Fruit fly (Drosophila melanogaster) whole organism, embryonic: ENCODE results near the gene fz4.

ENCODE experiments used
- Asciz ChIP-seq: fragments of 200-800 bp; sonication (Bioruptor generic); optimal IDR thresholded peaks from 2 replicates; lab custom pipeline; 2017; ENCODE audit warnings: missing biosample characterization, mild to moderate bottlenecking, missing genetic modification characterization, missing genetic modification reagents
- Atf6 ChIP-seq: fragments of 200-800 bp; sonication (Bioruptor generic); IDR thresholded peaks from 2 replicates; pipeline ENCODE4 v1.3.6; 2022; ENCODE audit warnings: missing biosample characterization, missing genetic modification characterization
- BtbVII ChIP-seq: fragments of 200-800 bp; sonication (Bioruptor generic); optimal IDR thresholded peaks from 3 replicates; lab custom pipeline; 2017; ENCODE audit warnings: missing biosample characterization, mild to moderate bottlenecking, missing genetic modification characterization
- CG10462 ChIP-seq: fragments of 200-800 bp; sonication (Bioruptor generic); optimal IDR thresholded peaks from 2 replicates; lab custom pipeline; 2016; ENCODE audit warnings: missing biosample characterization, missing genetic modification characterization
- CG11085 ChIP-seq: fragments of 200-800 bp; sonication (Bioruptor generic); IDR thresholded peaks from 2 replicates; pipeline ENCODE4 v1.3.6; 2022; ENCODE audit warnings: missing biosample characterization, missing genetic modification characterization
- CG11398 ChIP-seq: fragments of 200-800 bp; sonication (Bioruptor generic); optimal IDR thresholded peaks from 2 replicates; lab custom pipeline; 2016; ENCODE audit warnings: missing biosample characterization, missing genetic modification characterization
- CG12071 ChIP-seq: fragments of 200-800 bp; sonication (Bioruptor generic); optimal IDR thresholded peaks from 3 replicates; lab custom pipeline; 2018; ENCODE audit warnings: missing biosample characterization, mild to moderate bottlenecking, missing genetic modification characterization
- CG12219 ChIP-seq: fragments of 200-800 bp; sonication (Bioruptor generic); optimal IDR thresholded peaks from 3 replicates; lab custom pipeline; 2018; ENCODE audit warnings: missing biosample characterization, mild to moderate bottlenecking, missing genetic modification characterization
- CG13624 ChIP-seq: fragments of 200-800 bp; sonication (Bioruptor generic); optimal IDR thresholded peaks from 2 replicates; lab custom pipeline; 2016; ENCODE audit warnings: missing biosample characterization, missing genetic modification characterization
- CG14860 ChIP-seq: fragments of 200-800 bp; sonication (Bioruptor generic); IDR thresholded peaks from 3 replicates; pipeline ENCODE4 v1.3.6; 2022; ENCODE audit warnings: missing biosample characterization, missing genetic modification characterization; ENCODE audit not compliant: partially characterized antibody
- CG15601 ChIP-seq: fragments of 200-800 bp; sonication (Bioruptor generic); optimal IDR thresholded peaks from 3 replicates; lab custom pipeline; 2019; ENCODE audit warnings: missing biosample characterization, mild to moderate bottlenecking, missing genetic modification characterization, moderate library complexity
- CG17328 ChIP-seq: fragments of 200-800 bp; sonication (Bioruptor generic); IDR thresholded peaks from 2 replicates; pipeline ENCODE4 v1.3.6; 2022; ENCODE audit warnings: missing biosample characterization, missing genetic modification characterization
- CG17385 ChIP-seq: fragments of 200-800 bp; sonication (Bioruptor generic); optimal IDR thresholded peaks from 3 replicates; lab custom pipeline; 2018; ENCODE audit warnings: missing biosample characterization, mild to moderate bottlenecking, missing genetic modification characterization
- CG17912 ChIP-seq: fragments of 200-800 bp; sonication (Bioruptor generic); optimal IDR thresholded peaks from 2 replicates; lab custom pipeline; 2018; ENCODE audit warnings: missing biosample characterization, mild to moderate bottlenecking, missing genetic modification characterization
- CG1792 ChIP-seq: fragments of 200-800 bp; sonication (Bioruptor generic); optimal IDR thresholded peaks from 2 replicates; lab custom pipeline; 2016; ENCODE audit warnings: missing biosample characterization, missing genetic modification characterization
- CG18011 ChIP-seq: fragments of 200-800 bp; sonication (Bioruptor generic); optimal IDR thresholded peaks from 2 replicates; lab custom pipeline; 2017; ENCODE audit warnings: missing biosample characterization, missing genetic modification characterization, mild to moderate bottlenecking, moderate library complexity, missing genotype
- CG18599 ChIP-seq: fragments of 200-800 bp; sonication (Bioruptor generic); optimal IDR thresholded peaks from 3 replicates; lab custom pipeline; 2017; ENCODE audit warnings: missing biosample characterization, missing genetic modification characterization, mild to moderate bottlenecking, moderate library complexity, missing genetic modification reagents
- CG2120 ChIP-seq: fragments of 200-800 bp; sonication (Bioruptor generic); optimal IDR thresholded peaks from 3 replicates; lab custom pipeline; 2016; ENCODE audit warnings: missing biosample characterization, missing genetic modification characterization
- CG3407 ChIP-seq: fragments of 200-800 bp; sonication (Bioruptor generic); optimal IDR thresholded peaks from 2 replicates; lab custom pipeline; 2018; ENCODE audit warnings: missing biosample characterization, mild to moderate bottlenecking, missing genetic modification characterization
- CG4328 ChIP-seq: fragments of 200-800 bp; sonication (Bioruptor generic); optimal IDR thresholded peaks from 3 replicates; lab custom pipeline; 2017; ENCODE audit warnings: missing biosample characterization, missing genetic modification reagents, missing genetic modification characterization
- CG5245 ChIP-seq: fragments of 200-800 bp; sonication (Bioruptor generic); optimal IDR thresholded peaks from 3 replicates; lab custom pipeline; 2016; ENCODE audit warnings: missing biosample characterization, missing genetic modification characterization
- CG6683 ChIP-seq: fragments of 200-800 bp; sonication (Bioruptor generic); optimal IDR thresholded peaks from 2 replicates; lab custom pipeline; 2017; ENCODE audit warnings: missing biosample characterization, mild to moderate bottlenecking, missing genetic modification characterization, missing genetic modification reagents
- CG7987 ChIP-seq: fragments of 200-800 bp; sonication (Bioruptor generic); optimal IDR thresholded peaks from 2 replicates; lab custom pipeline; 2018; ENCODE audit warnings: missing biosample characterization, mild to moderate bottlenecking, missing genetic modification characterization, moderate library complexity
- CG8281 ChIP-seq: fragments of 200-800 bp; sonication (Bioruptor generic); optimal IDR thresholded peaks from 2 replicates; lab custom pipeline; 2018; ENCODE audit warnings: missing biosample characterization, mild to moderate bottlenecking, missing genetic modification characterization, moderate library complexity
- CHES-1-like ChIP-seq: fragments of 200-800 bp; sonication (Bioruptor generic); optimal IDR thresholded peaks from 2 replicates; lab custom pipeline; 2016; ENCODE audit warnings: missing biosample characterization, missing genetic modification characterization
- E2f2 ChIP-seq: fragments of 200-800 bp; sonication (Bioruptor generic); IDR thresholded peaks from 2 replicates; pipeline ENCODE4 v1.3.6; 2022; ENCODE audit warnings: missing biosample characterization, missing genetic modification characterization
- Fer3 ChIP-seq: fragments of 200-800 bp; sonication (Bioruptor generic); optimal IDR thresholded peaks from 2 replicates; lab custom pipeline; 2018; ENCODE audit warnings: missing biosample characterization, mild to moderate bottlenecking, missing genetic modification characterization, moderate library complexity
- Hey ChIP-seq: fragments of 200-800 bp; sonication (Bioruptor generic); optimal IDR thresholded peaks from 3 replicates; lab custom pipeline; 2018; ENCODE audit warnings: missing biosample characterization, mild to moderate bottlenecking, missing genetic modification characterization
- Hr78 ChIP-seq, 2 experiments: fragments of 200-800 bp in 1 of 2; fragments of >200 bp in 1 of 2; sonication (Bioruptor generic) in 1 of 2; optimal IDR thresholded peaks; 2 replicates each; lab custom pipeline; 2017 to 2019; ENCODE audit warnings: missing biosample characterization in 2 of 2, missing genetic modification characterization in 2 of 2, mild to moderate bottlenecking in 1 of 2, moderate library complexity in 1 of 2
- Oli ChIP-seq: fragments of 200-800 bp; sonication (Bioruptor generic); optimal IDR thresholded peaks from 2 replicates; lab custom pipeline; 2018; ENCODE audit warnings: missing biosample characterization, mild to moderate bottlenecking, missing genetic modification characterization, moderate library complexity
- PHDP ChIP-seq: fragments of 200-800 bp; sonication (Bioruptor generic); optimal IDR thresholded peaks from 3 replicates; lab custom pipeline; 2018; ENCODE audit warnings: missing biosample characterization, mild to moderate bottlenecking, missing genetic modification characterization, moderate library complexity
- Poxn ChIP-seq: fragments of 200-800 bp; sonication (Bioruptor generic); IDR thresholded peaks from 2 replicates; pipeline ENCODE4 v1.3.6; 2022; ENCODE audit warnings: missing biosample characterization, missing genetic modification characterization
- Scr ChIP-seq: fragments of 200-800 bp; sonication (Bioruptor generic); IDR thresholded peaks from 2 replicates; pipeline ENCODE4 v1.3.6; 2022; ENCODE audit warnings: missing biosample characterization, missing genetic modification characterization; ENCODE audit not compliant: partially characterized antibody
- al ChIP-seq: fragments of 200-800 bp; sonication (Bioruptor generic); IDR thresholded peaks from 2 replicates; pipeline ENCODE4 v1.3.6; 2022; ENCODE audit warnings: missing biosample characterization, missing genetic modification characterization
- btn ChIP-seq: fragments of 200-800 bp; sonication (Bioruptor generic); optimal IDR thresholded peaks from 2 replicates; lab custom pipeline; 2016; ENCODE audit warnings: missing biosample characterization, missing genetic modification characterization
- en ChIP-seq: fragments of 200-800 bp; sonication (Bioruptor generic); optimal IDR thresholded peaks from 2 replicates; lab custom pipeline; 2016; ENCODE audit warnings: missing biosample characterization, missing genetic modification characterization
- ewg ChIP-seq: fragments of 200-800 bp; sonication (Bioruptor generic); optimal IDR thresholded peaks from 3 replicates; lab custom pipeline; 2017; ENCODE audit warnings: mild to moderate bottlenecking, missing biosample characterization, missing genetic modification reagents, missing genetic modification characterization
- ftz-f1 ChIP-seq: fragments of 200-800 bp; sonication (Bioruptor generic); optimal IDR thresholded peaks from 2 replicates; lab custom pipeline; 2016; ENCODE audit warnings: missing biosample characterization, missing genetic modification characterization
- gsb-n ChIP-seq: fragments of 200-800 bp; sonication (Bioruptor generic); optimal IDR thresholded peaks from 3 replicates; lab custom pipeline; 2018; ENCODE audit warnings: missing biosample characterization, mild to moderate bottlenecking, missing genetic modification characterization
- ind ChIP-seq: fragments of 200-800 bp; sonication (Bioruptor generic); optimal IDR thresholded peaks from 3 replicates; lab custom pipeline; 2016; ENCODE audit warnings: missing biosample characterization, missing genetic modification characterization
- knrl ChIP-seq: fragments of 200-800 bp; sonication (Bioruptor generic); IDR thresholded peaks from 3 replicates; pipeline ENCODE4 v1.3.6; 2022; ENCODE audit warnings: missing biosample characterization, missing genetic modification characterization; ENCODE audit not compliant: partially characterized antibody
- lbe ChIP-seq: fragments of 200-800 bp; sonication (Bioruptor generic); optimal IDR thresholded peaks from 2 replicates; lab custom pipeline; 2016; ENCODE audit warnings: missing biosample characterization, mild to moderate bottlenecking, missing genetic modification characterization
- stwl ChIP-seq: fragments of 200-800 bp; sonication (Bioruptor generic); optimal IDR thresholded peaks from 3 replicates; lab custom pipeline; 2018; ENCODE audit warnings: missing biosample characterization, mild to moderate bottlenecking, missing genetic modification characterization, moderate library complexity
- tin ChIP-seq: fragments of 200-800 bp; sonication (Bioruptor generic); optimal IDR thresholded peaks from 3 replicates; lab custom pipeline; 2016; ENCODE audit warnings: missing biosample characterization, missing genetic modification characterization
- tll ChIP-seq, 2 experiments: fragments of 200-800 bp in 1 of 2; fragments of >200 bp in 1 of 2; sonication (Bioruptor generic) in 1 of 2; optimal IDR thresholded peaks; 2 replicates each; lab custom pipeline; 2017 to 2019; ENCODE audit warnings: missing biosample characterization in 2 of 2, missing genetic modification characterization in 2 of 2, mild to moderate bottlenecking in 1 of 2, moderate library complexity in 1 of 2
- tx ChIP-seq: fragments of 200-800 bp; sonication (Bioruptor generic); optimal IDR thresholded peaks from 2 replicates; lab custom pipeline; 2016; ENCODE audit warnings: missing biosample characterization, missing genetic modification characterization
- unc-4 ChIP-seq: fragments of 200-800 bp; sonication (Bioruptor generic); IDR thresholded peaks from 2 replicates; pipeline ENCODE4 v1.3.6; 2022; ENCODE audit warnings: missing biosample characterization, missing genetic modification characterization; ENCODE audit not compliant: partially characterized antibody
- z ChIP-seq: fragments of 200-800 bp; sonication (Bioruptor generic); IDR thresholded peaks from 3 replicates; pipeline ENCODE4 v1.3.6; 2022; ENCODE audit warnings: missing biosample characterization, missing genetic modification characterization

fz4 gene

DNA sequence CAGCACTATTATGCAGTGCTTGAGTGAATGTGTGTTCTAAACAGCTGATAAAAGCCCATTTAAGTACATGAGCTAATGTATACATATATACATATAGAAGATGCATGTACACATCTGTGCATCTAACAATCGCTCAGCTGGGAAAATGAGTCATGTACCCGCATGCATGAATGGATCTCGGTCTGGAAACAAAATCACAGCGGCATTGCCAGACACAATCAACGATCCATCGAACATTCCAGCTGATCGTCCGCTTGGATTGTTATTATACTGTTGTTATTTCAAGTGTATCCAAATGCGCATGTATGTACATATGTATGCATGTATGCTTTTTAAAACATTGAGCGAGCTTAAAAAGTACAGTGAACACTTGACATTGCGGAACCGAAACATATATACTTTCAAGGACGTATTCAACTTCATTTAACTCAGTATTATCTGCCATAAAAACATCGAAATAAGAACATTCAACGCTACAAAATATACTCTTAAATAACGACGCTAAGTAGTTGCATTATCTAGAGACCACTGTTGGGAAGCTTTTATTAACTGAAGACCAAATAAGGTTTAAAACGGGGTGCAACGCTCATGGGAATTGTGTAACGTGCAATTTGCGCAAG, 14.7 kb downstream of the fz4 start (continued):
- TF ChIP-seq CG10462 (GFP tag; lab: Kevin White, UChicago) (peak; percentile 47), CG1792 (peak; percentile 48), Poxn (GFP tag; lab: Robert Waterston, UW) (no peak), Atf6 (GFP tag; lab: Robert Waterston, UW) (peak; percentile 57; the same call in 1 of the 2 replicates), BtbVII (GFP tag; lab: Kevin White, UChicago) (peak; percentile 44), CG17912 (GFP tag; lab: Kevin White, UChicago) (peak; percentile 84), knrl (GFP tag; lab: Robert Waterston, UW) (no peak), ftz-f1 (GFP tag; lab: Kevin White, UChicago) (no peak), tin (GFP tag; lab: Kevin White, UChicago) (peak; percentile 77), lbe (GFP tag; lab: Kevin White, UChicago) (peak; percentile 82), Asciz (peak; percentile 76), CG7987 (GFP tag; lab: Kevin White, UChicago) (no peak), CG3407 (GFP tag; lab: Kevin White, UChicago) (peak; percentile 62), Oli (tag; lab: Kevin White, UChicago) (peak; percentile 87), Scr (no peak), CG2120 (GFP tag; lab: Kevin White, UChicago) (peak; percentile 64), en (GFP tag; lab: Kevin White, UChicago) (peak; percentile 80), CG17385 (peak; percentile 80), CG17328 (GFP tag; lab: Robert Waterston, UW) (peak; percentile 80), btn (GFP tag; lab: Kevin White, UChicago) (peak; percentile 43), tll (GFP tag; optimal IDR thresholded peaks at IDR 0.05; lab: Kevin White, UChicago) (no peak), CG4328 (GFP tag; lab: Kevin White, UChicago) (peak; percentile 50), CG8281 (peak; percentile 42), PHDP (tag; lab: Kevin White, UChicago) (peak; percentile 83), CG5245 (peak; percentile 77), CG18011 (no peak), CG11085 (GFP tag; lab: Robert Waterston, UW) (no peak), gsb-n (tag; lab: Kevin White, UChicago) (peak; percentile 51), CG15601 (peak; percentile 64), Fer3 (tag; lab: Kevin White, UChicago) (peak; percentile 77), ewg (GFP tag; lab: Kevin White, UChicago) (peak; percentile 59), Hey (tag; lab: Kevin White, UChicago) (no peak), tx (GFP tag; lab: Kevin White, UChicago) (peak; percentile 59), CG13624 (GFP tag; lab: Kevin White, UChicago) (peak; percentile 73), CG11398 (peak; percentile 47), CG18599 (GFP tag; lab: Kevin White, UChicago) (peak; percentile 75), al (GFP tag; lab: Robert Waterston, UW) (peak; percentile 58), E2f2 (GFP tag; lab: Robert Waterston, UW) (peak; percentile 37; the same call in 1 of the 2 replicates), ind (GFP tag; lab: Kevin White, UChicago) (peak; percentile 87), Hr78 (GFP tag; optimal IDR thresholded peaks at IDR 0.05; lab: Kevin White, UChicago) (peak in 1 of 2 experiments; percentile 11), stwl (tag; lab: Kevin White, UChicago) (no peak), CHES-1-like (peak; percentile 45), CG12219 (peak; percentile 88), CG12071 (GFP tag; lab: Kevin White, UChicago) (peak; percentile 86), CG6683 (peak; percentile 21), z (peak; percentile 54; the same call in 1 of the 3 replicates), CG14860 (no peak), unc-4 (GFP tag; lab: Robert Waterston, UW) (no peak)
